Worm (Caenorhabditis elegans): ENCODE data around the gene vps-33.2.

vps-33.2 gene

ce11 chrII:6598050-6598449 lies 3.0 kb upstream of the vps-33.2 start, which contains the start of gene dnj-8:
TSS of gene dnj-8 (minus strand) at chrII:6598080.
- no peak for TF ChIP-seq alr-1 (tag; optimal IDR thresholded peaks at IDR 0.05)
- no peak for TF ChIP-seq nhr-25 (tag; optimal IDR thresholded peaks at IDR 0.05)
- no peak for TF ChIP-seq ztf-4 (tag; optimal IDR thresholded peaks at IDR 0.05)
- no peak for TF ChIP-seq ztf-11 (tag; optimal IDR thresholded peaks at IDR 0.05)
- no peak for TF ChIP-seq ztf-1 (GFP tag; conservative IDR thresholded peaks at IDR 0.05)
- no peak for TF ChIP-seq ceh-16 (tag; optimal IDR thresholded peaks at IDR 0.05)
- TF ChIP-seq lin-13 (GFP tag; optimal IDR thresholded peaks at IDR 0.05): no peak
- TF ChIP-seq nhr-6 (tag; optimal IDR thresholded peaks at IDR 0.05): no peak
- no peak for TF ChIP-seq skn-1 (tag; optimal IDR thresholded peaks at IDR 0.05)
- TF ChIP-seq snpc-4 (tag; optimal IDR thresholded peaks at IDR 0.05): no peak
- TF ChIP-seq sma-9 (GFP tag; optimal IDR thresholded peaks at IDR 0.05): no peak
- TF ChIP-seq sma-9 (tag; optimal IDR thresholded peaks at IDR 0.05): no peak
- TF ChIP-seq lsy-2 (tag; optimal IDR thresholded peaks at IDR 0.05): peak in 1 of 2 experiments; percentile 6
- TF ChIP-seq crh-2 (tag; optimal IDR thresholded peaks at IDR 0.05): no peak
- TF ChIP-seq fos-1 (tag; optimal IDR thresholded peaks at IDR 0.05): no peak
- TF ChIP-seq nhr-11 (tag; optimal IDR thresholded peaks at IDR 0.05): no peak
- no peak for TF ChIP-seq elt-1 (tag; optimal IDR thresholded peaks at IDR 0.05)
- peak; percentile 54 for TF ChIP-seq unc-55 (GFP tag; optimal IDR thresholded peaks at IDR 0.05)
- TF ChIP-seq lin-11 (tag; optimal IDR thresholded peaks at IDR 0.05): no peak
- TF ChIP-seq C34F6.9 (tag; optimal IDR thresholded peaks at IDR 0.05): peak; percentile 60
- TF ChIP-seq nhr-129 (tag; optimal IDR thresholded peaks at IDR 0.05): no peak

ce11 chrII:6608626-6609025 lies 7.6 kb downstream of the vps-33.2 start:
- TF ChIP-seq nhr-12 (tag; optimal IDR thresholded peaks at IDR 0.05): no peak
- TF ChIP-seq aly-2 (tag; optimal IDR thresholded peaks at IDR 0.05): no peak
- no peak for TF ChIP-seq gmeb-1 (tag; optimal IDR thresholded peaks at IDR 0.05)
- TF ChIP-seq Y55F3AM.14 (GFP tag; optimal IDR thresholded peaks at IDR 0.05): no peak
- TF ChIP-seq unc-62 (GFP tag; optimal IDR thresholded peaks at IDR 0.05): no peak
- no peak for TF ChIP-seq nhr-77 (tag; optimal IDR thresholded peaks at IDR 0.05)
- no peak for TF ChIP-seq sma-9 (GFP tag; optimal IDR thresholded peaks at IDR 0.05)
- TF ChIP-seq sma-9 (tag; optimal IDR thresholded peaks at IDR 0.05): no peak
- TF ChIP-seq elt-3 (tag; optimal IDR thresholded peaks at IDR 0.05): no peak
- no peak for TF ChIP-seq ceh-82 (tag; optimal IDR thresholded peaks at IDR 0.05)
- TF ChIP-seq skn-1 (tag; optimal IDR thresholded peaks at IDR 0.05): no peak
- no peak for TF ChIP-seq ceh-16 (tag; optimal IDR thresholded peaks at IDR 0.05)

- TF ChIP-seq snpc-4 (tag; optimal IDR thresholded peaks at IDR 0.05) (no peak), crh-2 (tag; optimal IDR thresholded peaks at IDR 0.05) (no peak), Y55F3AM.14 (GFP tag; optimal IDR thresholded peaks at IDR 0.05) (no peak), F13H6.1 (tag; optimal IDR thresholded peaks at IDR 0.05) (no peak), nhr-21 (tag; optimal IDR thresholded peaks at IDR 0.05) (no peak), nhr-129 (tag; optimal IDR thresholded peaks at IDR 0.05) (peak; percentile 59), elt-1 (tag; optimal IDR thresholded peaks at IDR 0.05) (no peak), alr-1 (tag; optimal IDR thresholded peaks at IDR 0.05) (no peak), lin-13 (GFP tag; optimal IDR thresholded peaks at IDR 0.05) (no peak), ama-1 (optimal IDR thresholded peaks at IDR 0.05) (no peak), ceh-16 (tag; optimal IDR thresholded peaks at IDR 0.05) (no peak), sma-9 (GFP tag; optimal IDR thresholded peaks at IDR 0.05) (no peak), sma-9 (tag; optimal IDR thresholded peaks at IDR 0.05) (no peak), lin-39 (tag; optimal IDR thresholded peaks at IDR 0.05) (no peak), nhr-11 (tag; optimal IDR thresholded peaks at IDR 0.05) (no peak), unc-39 (tag; optimal IDR thresholded peaks at IDR 0.05) (no peak), lsy-2 (tag; optimal IDR thresholded peaks at IDR 0.05) (peak in 1 of 2 experiments; percentile 61), unc-55 (GFP tag; optimal IDR thresholded peaks at IDR 0.05) (no peak), skn-1 (tag; optimal IDR thresholded peaks at IDR 0.05) (no peak), dmd-4 (tag; optimal IDR thresholded peaks at IDR 0.05) (no peak), ztf-4 (tag; optimal IDR thresholded peaks at IDR 0.05) (no peak), R02D3.7 (tag; optimal IDR thresholded peaks at IDR 0.05) (no peak), ztf-1 (GFP tag; conservative IDR thresholded peaks at IDR 0.05) (no peak), nhr-77 (tag; optimal IDR thresholded peaks at IDR 0.05) (no peak), ceh-82 (tag; optimal IDR thresholded peaks at IDR 0.05) (no peak), C34F6.9 (tag; optimal IDR thresholded peaks at IDR 0.05) (peak; percentile 67), mab-5 (tag; optimal IDR thresholded peaks at IDR 0.05) (no peak), sma-3 (GFP tag; optimal IDR thresholded peaks at IDR 0.05) (no peak), unc-62 (GFP tag; optimal IDR thresholded peaks at IDR 0.05) (no peak), nhr-25 (tag; optimal IDR thresholded peaks at IDR 0.05) (no peak), nhr-23 (tag; optimal IDR thresholded peaks at IDR 0.05) (no peak), peb-1 (tag; optimal IDR thresholded peaks at IDR 0.05) (no peak), nhr-10 (tag; optimal IDR thresholded peaks at IDR 0.05) (no peak), lin-11 (tag; optimal IDR thresholded peaks at IDR 0.05) (peak; percentile 6), mdl-1 (tag; optimal IDR thresholded peaks at IDR 0.05) (peak in 1 of 2 experiments; percentile 19), nhr-12 (tag; optimal IDR thresholded peaks at IDR 0.05) (no peak), nhr-6 (tag; optimal IDR thresholded peaks at IDR 0.05) (no peak), mbf-1 (tag; optimal IDR thresholded peaks at IDR 0.05) (no peak), sem-4 (tag; optimal IDR thresholded peaks at IDR 0.05) (no peak), zag-1 (tag; optimal IDR thresholded peaks at IDR 0.05) (no peak), aly-2 (tag; optimal IDR thresholded peaks at IDR 0.05) (no peak), ztf-11 (tag; optimal IDR thresholded peaks at IDR 0.05) (no peak), nhr-237 (tag; optimal IDR thresholded peaks at IDR 0.05) (no peak), elt-3 (tag; optimal IDR thresholded peaks at IDR 0.05) (no peak), fos-1 (tag; optimal IDR thresholded peaks at IDR 0.05) (peak; percentile 47), gmeb-1 (tag; optimal IDR thresholded peaks at IDR 0.05) (no peak)
Measured at ce11 chrII:6609315-6609842, 8.4 kb downstream of the vps-33.2 start, which contains the start of gene epg-5. TSS of gene epg-5 (minus strand) at chrII:6609365.

Data from whole organism, L2 larva.